Fruit fly (Drosophila melanogaster): Measurements from ENCODE around the gene Srg1.

Srg1 gene

DNA sequence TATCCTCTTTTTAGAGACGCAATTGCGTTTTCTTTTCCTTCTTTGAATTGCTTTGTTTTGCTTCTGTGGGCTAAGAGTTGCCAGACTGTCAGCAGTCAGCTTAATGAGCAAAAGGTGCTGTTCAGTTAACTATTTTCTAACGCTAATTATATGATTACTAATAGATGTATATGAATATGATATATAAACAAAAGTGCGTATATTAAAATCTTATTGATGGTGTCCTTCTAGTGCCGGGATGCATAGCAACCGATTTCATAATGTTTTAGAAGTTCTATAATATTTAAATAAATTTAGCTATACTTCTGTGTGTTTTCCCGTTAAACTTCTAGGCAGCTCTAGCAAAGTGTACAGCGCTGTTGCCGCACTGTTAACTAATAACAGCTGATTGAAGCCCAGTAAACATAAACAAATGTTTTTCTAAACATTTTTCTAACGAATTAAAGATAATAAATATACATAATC lies 34.6 kb downstream of the Srg1 start, which contains the start of the genes Kaz and CG43273 (continued):
- TF ChIP-seq CG2120 (GFP tag; optimal IDR thresholded peaks at IDR 0.05) (peak; percentile 67), luna (GFP tag; optimal IDR thresholded peaks at IDR 0.05) (no peak), chinmo (GFP tag; IDR thresholded peaks at IDR 0.05; ENCODE audit: partially characterized antibody) (no peak), gem (tag; optimal IDR thresholded peaks at IDR 0.05) (no peak), CG3163 (GFP tag; optimal IDR thresholded peaks at IDR 0.05) (no peak), sima (GFP tag; optimal IDR thresholded peaks at IDR 0.05) (no peak), D19B (GFP tag; optimal IDR thresholded peaks at IDR 0.05) (no peak), Taf1 (GFP tag; IDR thresholded peaks at IDR 0.05) (no peak), dati (GFP tag; IDR thresholded peaks at IDR 0.05) (no peak), HLH4C (GFP tag; IDR thresholded peaks at IDR 0.05; ENCODE audit: partially characterized antibody) (no peak), aop (GFP tag; IDR thresholded peaks at IDR 0.05) (no peak), Spps (tag; optimal IDR thresholded peaks at IDR 0.05) (no peak), CG18476 (GFP tag; optimal IDR thresholded peaks at IDR 0.05) (peak; percentile 31), Atf-2 (GFP tag; optimal IDR thresholded peaks at IDR 0.05) (no peak), B-H1 (GFP tag; IDR thresholded peaks at IDR 0.05) (no peak), CG34376 (GFP tag; optimal IDR thresholded peaks at IDR 0.05) (peak; percentile 14), CG1792 (GFP tag; optimal IDR thresholded peaks at IDR 0.05) (no peak), CG16779 (GFP tag; IDR thresholded peaks at IDR 0.05) (no peak), dpn (GFP tag; optimal IDR thresholded peaks at IDR 0.05) (peak in 1 of 2 experiments; percentile 68), Lpt (GFP tag; optimal IDR thresholded peaks at IDR 0.05) (no peak), so (GFP tag; IDR thresholded peaks at IDR 0.05) (no peak), CG12391 (tag; optimal IDR thresholded peaks at IDR 0.05) (peak; percentile 81), gro (GFP tag; optimal IDR thresholded peaks at IDR 0.05) (no peak), pho (GFP tag; optimal IDR thresholded peaks at IDR 0.05) (no peak), CG4730 (GFP tag; IDR thresholded peaks at IDR 0.05) (no peak), CG5953 (GFP tag; IDR thresholded peaks at IDR 0.05) (no peak), Jarid2 (GFP tag; optimal IDR thresholded peaks at IDR 0.05) (no peak), gcm (GFP tag; optimal IDR thresholded peaks at IDR 0.05) (no peak), Atf3 (GFP tag; optimal IDR thresholded peaks at IDR 0.05) (no peak), Dip2 (GFP tag; IDR thresholded peaks at IDR 0.05) (no peak), CG3726 (GFP tag; IDR thresholded peaks at IDR 0.05) (no peak), sob (GFP tag; IDR thresholded peaks at IDR 0.05) (peak; percentile 59), CG33557 (GFP tag; optimal IDR thresholded peaks at IDR 0.05) (peak; percentile 55), pnt (GFP tag; optimal IDR thresholded peaks at IDR 0.05) (peak; percentile 3), H2.0 (GFP tag; IDR thresholded peaks at IDR 0.05) (no peak; the same call in 1 of the 2 replicates), bowl (GFP tag; IDR thresholded peaks at IDR 0.05) (no peak), wek (GFP tag; optimal IDR thresholded peaks at IDR 0.05) (no peak), gt (GFP tag; IDR thresholded peaks at IDR 0.05) (no peak), hbn (GFP tag; IDR thresholded peaks at IDR 0.05; ENCODE audit: partially characterized antibody) (no peak), bab2 (GFP tag; optimal IDR thresholded peaks at IDR 0.05) (no peak), ems (GFP tag; optimal IDR thresholded peaks at IDR 0.05) (peak; percentile 6), CG6254 (GFP tag; optimal IDR thresholded peaks at IDR 0.05) (peak; percentile 7), prd (optimal IDR thresholded peaks at IDR 0.05) (no peak), prd (GFP tag; IDR thresholded peaks at IDR 0.05) (peak; percentile 64; the same call in 2 of the 3 replicates), cwo (GFP tag; optimal IDR thresholded peaks at IDR 0.05) (no peak), mirr (GFP tag; optimal IDR thresholded peaks at IDR 0.05) (no peak), sr (GFP tag; IDR thresholded peaks at IDR 0.05) (no peak), sim (GFP tag; IDR thresholded peaks at IDR 0.05) (no peak), CG11696 (GFP tag; IDR thresholded peaks at IDR 0.05) (no peak), tap (tag; optimal IDR thresholded peaks at IDR 0.05) (no peak), CG18599 (GFP tag; optimal IDR thresholded peaks at IDR 0.05) (peak; percentile 67), NC2β (GFP tag; optimal IDR thresholded peaks at IDR 0.05) (no peak), Awh (GFP tag; IDR thresholded peaks at IDR 0.05) (no peak)

Data from whole organism, embryonic.